Fruit fly (Drosophila melanogaster): ENCODE data around the gene CG14535.
A peak's percentile ranks its signal among the peaks of the same experiment; 100 is the strongest.
"Not testable (repeated sequence)": the region's sequence is repeated elsewhere in the genome, so short reads cannot be mapped to it uniquely, and the experiment has no call there.

DNA sequence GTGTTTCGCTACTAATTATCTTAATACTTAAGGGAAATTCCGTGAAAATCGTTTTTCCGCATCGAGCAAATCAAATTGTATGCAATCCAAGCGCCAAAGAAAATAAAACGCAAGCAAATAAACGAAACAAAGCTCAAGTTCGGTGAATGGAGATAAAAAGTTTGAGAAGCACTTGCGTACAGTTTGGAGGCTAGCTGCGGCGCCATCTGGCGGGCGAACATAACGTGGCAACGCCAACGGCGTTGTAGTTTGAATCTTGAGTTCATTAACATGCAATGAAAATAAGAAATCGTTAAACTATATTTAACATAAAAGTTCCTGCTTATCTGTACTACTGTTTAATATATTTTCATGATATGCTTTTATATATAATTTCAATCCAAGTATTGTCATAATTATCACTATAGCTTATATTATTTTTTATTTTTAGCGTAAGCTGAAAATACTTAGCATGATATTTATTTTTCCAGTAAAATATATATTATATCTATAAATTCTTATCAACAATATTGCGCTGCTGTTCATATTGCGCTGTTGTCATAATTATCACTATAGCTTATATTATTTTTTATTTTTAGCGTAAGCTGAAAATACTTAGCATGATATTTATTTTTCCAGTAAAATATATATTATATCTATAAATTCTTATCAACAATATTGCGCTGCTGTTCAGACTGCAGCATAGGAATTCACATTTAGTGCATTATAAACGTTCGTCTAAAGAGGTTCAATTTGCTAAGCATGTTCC is 1.3 kb upstream of the CG14535 start, which contains the start of gene lectin-28C:
- TF ChIP-seq CTCF (optimal IDR thresholded peaks at IDR 0.05) = peak; percentile 93 to 94
- TF ChIP-seq CG8478 (optimal IDR thresholded peaks at IDR 0.05) = not testable (repeated sequence)
